Worm (Caenorhabditis elegans): Measurements from ENCODE around the gene ntp-1.

The ntp-1 gene

DNA sequence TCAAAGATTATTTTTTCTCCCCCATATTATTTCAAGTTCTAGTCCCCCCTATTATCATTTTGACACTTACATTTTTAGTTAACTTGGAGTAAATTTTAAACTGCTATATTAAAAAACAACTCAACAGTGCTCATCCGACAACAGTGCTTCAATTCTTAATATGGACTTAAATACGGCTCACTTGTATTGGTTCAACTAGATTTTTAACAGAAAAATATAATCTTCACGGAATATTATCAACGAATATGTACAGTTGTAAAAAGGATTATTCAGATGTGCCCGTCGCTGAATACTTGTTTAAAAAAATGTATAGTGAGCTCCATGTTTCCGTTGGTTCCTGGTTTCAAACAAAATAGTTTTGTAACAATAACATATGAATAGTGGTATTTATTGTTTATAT lies 5.7 kb upstream of the ntp-1 start:
- no peak for TF ChIP-seq nhr-28 (tag; optimal IDR thresholded peaks at IDR 0.05)
- no peak for TF ChIP-seq nhr-85 (tag)
- TF ChIP-seq lsy-2 (tag; optimal IDR thresholded peaks at IDR 0.05): no peak
- TF ChIP-seq sox-4 (tag; optimal IDR thresholded peaks at IDR 0.05): no peak

DNA sequence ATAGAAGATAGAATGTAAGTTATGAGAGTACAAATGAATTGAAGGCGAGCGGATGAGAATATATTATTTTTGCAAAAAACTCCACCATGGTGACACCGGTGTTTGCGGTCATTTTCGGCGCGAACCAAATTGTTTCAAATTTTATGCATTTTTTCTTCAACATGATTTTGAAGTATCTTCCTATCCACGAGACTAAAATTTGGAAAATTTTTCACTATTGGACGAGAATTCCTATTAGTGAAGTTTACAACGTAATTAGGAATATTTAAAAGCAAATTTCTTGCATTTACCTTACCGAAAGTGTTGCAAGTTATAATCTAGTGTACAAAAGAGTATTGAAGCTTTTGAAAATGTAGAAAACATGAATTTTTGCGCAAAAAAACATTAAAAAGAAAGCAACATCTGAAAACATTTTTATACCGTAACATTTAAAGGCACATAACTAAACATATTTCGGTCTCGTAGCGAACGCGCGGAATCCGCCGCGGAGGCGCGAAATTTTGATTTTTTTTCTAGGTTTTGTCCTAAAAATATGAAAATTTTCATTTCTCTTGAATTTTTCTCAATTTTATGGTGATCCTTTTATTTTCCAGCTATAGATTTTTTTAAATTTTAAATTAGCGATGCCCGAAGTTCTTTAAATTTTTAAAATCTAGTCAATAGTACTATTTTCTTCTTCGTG lies 2.0 kb upstream of the ntp-1 start, which contains the start of gene sgo-1:
Gene sgo-1, minus strand, starts transcription at position 51 of the 682 bp plus-strand sequence.
- TF ChIP-seq lin-35 (GFP tag; optimal IDR thresholded peaks at IDR 0.05) (no peak), grh-1 (GFP tag; IDR thresholded peaks at IDR 0.05) (no peak), blmp-1 (tag; optimal IDR thresholded peaks at IDR 0.05) (no peak), C16A3.4 (tag; optimal IDR thresholded peaks at IDR 0.05) (no peak), efl-1 (optimal IDR thresholded peaks at IDR 0.05) (peak; percentile 1 to 16), efl-1 (GFP tag; optimal IDR thresholded peaks at IDR 0.05 in 1 of 2) (no peak), pax-3 (tag; optimal IDR thresholded peaks at IDR 0.05) (no peak)

DNA sequence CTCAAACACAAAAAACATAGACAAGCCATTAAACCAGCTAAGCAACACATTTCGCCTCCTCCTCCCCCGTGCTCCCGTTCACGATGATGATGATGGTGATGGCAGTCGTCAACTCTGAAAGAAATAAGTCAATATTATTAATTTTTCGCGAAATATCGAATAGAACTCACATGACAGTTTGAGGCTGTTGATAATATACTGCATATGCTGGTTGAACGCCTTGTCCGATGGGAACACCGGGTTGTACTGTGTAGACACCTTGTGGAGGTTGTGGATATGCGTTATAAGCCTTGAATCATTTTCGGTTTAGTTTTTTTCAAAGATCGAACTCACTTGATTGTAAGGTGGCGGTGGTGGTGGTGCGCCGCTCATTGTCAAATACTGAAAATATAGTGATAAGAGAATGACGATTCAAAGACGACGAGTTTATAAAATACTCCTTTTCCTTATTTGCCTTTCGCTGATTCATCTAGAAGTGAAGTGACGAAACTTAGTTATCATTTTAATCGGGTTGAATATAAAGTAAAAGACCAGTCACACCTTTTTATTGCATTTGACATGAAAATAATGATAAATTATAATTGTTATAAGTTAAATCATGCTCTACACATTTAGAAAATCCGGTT lies 2.7 kb downstream of the ntp-1 start, which contains the start of gene C33H5.13:
Gene C33H5.13, minus strand, starts transcription at position 443 of the 626 bp plus-strand sequence.
- TF ChIP-seq efl-1 (optimal IDR thresholded peaks at IDR 0.05): peak in 1 of 2 experiments; percentile 6
- TF ChIP-seq efl-1 (GFP tag; optimal IDR thresholded peaks at IDR 0.05 in 1 of 2): peak in 1 of 2 experiments; percentile 56
- no peak for TF ChIP-seq vab-15 (tag; optimal IDR thresholded peaks at IDR 0.05)
- no peak for TF ChIP-seq grh-1 (GFP tag; IDR thresholded peaks at IDR 0.05)
- TF ChIP-seq unc-86 (tag; optimal IDR thresholded peaks at IDR 0.05): no peak
- TF ChIP-seq ets-5 (GFP tag; IDR thresholded peaks at IDR 0.05): no peak
- TF ChIP-seq fkh-8 (tag; optimal IDR thresholded peaks at IDR 0.05): no peak
- TF ChIP-seq elt-2 (tag; optimal IDR thresholded peaks at IDR 0.05): peak; percentile 34
- no peak for TF ChIP-seq unc-30 (tag; optimal IDR thresholded peaks at IDR 0.05)
- TF ChIP-seq rnt-1 (tag; optimal IDR thresholded peaks at IDR 0.05): no peak
- no peak for TF ChIP-seq ceh-82 (tag; optimal IDR thresholded peaks at IDR 0.05)
- TF ChIP-seq ceh-88 (GFP tag; IDR thresholded peaks at IDR 0.05): no peak
- no peak for TF ChIP-seq lin-13 (GFP tag; optimal IDR thresholded peaks at IDR 0.05)
- TF ChIP-seq pax-3 (tag; optimal IDR thresholded peaks at IDR 0.05): no peak
- TF ChIP-seq lin-35 (GFP tag; optimal IDR thresholded peaks at IDR 0.05): peak in 1 of 2 experiments; percentile 20
- no peak for TF ChIP-seq unc-62 (GFP tag; optimal IDR thresholded peaks at IDR 0.05)
- no peak for TF ChIP-seq lin-39 (tag; optimal IDR thresholded peaks at IDR 0.05)
- TF ChIP-seq tbx-2 (tag; optimal IDR thresholded peaks at IDR 0.05): no peak

DNA sequence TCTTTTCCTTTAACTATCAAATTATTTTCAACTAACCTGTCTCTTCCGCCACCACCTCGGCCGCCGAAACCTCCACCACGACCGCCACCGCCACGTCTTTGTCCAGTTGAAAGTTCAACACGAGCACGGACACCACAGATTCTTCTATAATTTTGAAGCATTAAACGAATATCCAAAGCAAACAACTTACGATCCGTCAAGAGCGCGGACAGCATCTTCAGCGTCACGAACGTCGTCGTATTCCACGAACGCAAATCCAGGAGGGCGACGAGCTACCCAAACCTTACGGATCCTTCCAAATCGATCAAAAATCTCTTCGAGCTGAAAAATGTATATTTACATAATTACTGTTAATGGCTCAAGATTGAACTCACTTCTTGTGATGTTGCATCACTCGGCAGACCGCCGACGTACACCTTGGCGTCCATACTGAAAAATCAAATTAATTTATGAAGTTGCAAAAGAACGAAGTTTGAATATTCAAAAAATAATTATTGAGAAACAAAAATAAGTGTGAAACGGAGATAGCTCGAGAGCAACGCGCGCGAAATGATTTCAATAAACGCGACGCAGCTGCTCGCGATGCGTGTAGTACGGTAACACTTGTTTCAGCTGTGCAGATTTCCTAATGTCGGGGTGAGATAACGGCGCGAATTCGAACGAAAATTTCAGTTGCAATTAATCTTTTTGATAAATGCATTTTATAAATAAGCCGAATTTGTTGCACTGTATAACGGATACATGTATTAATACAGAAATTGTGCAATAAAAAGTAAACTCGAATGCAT lies 3.6 kb downstream of the ntp-1 start, which contains the start of gene rsp-6:
Gene rsp-6, minus strand, starts transcription at position 429 of the 788 bp plus-strand sequence.
- peak; percentile 83 for TF ChIP-seq lin-13 (GFP tag; optimal IDR thresholded peaks at IDR 0.05)
- TF ChIP-seq nhr-77 (tag; optimal IDR thresholded peaks at IDR 0.05): peak; percentile 78
- TF ChIP-seq isw-1 (GFP tag; IDR thresholded peaks at IDR 0.05): peak; percentile 83
- TF ChIP-seq egl-13 (tag; optimal IDR thresholded peaks at IDR 0.05): peak; percentile 69
- TF ChIP-seq dpl-1 (GFP tag; optimal IDR thresholded peaks at IDR 0.05): peak; percentile 92 to 96 (median 94)
- no peak for TF ChIP-seq pqm-1 (tag; optimal IDR thresholded peaks at IDR 0.05)
- TF ChIP-seq fkh-10 (GFP tag; optimal IDR thresholded peaks at IDR 0.05): peak; percentile 67
- no peak for TF ChIP-seq sup-37 (GFP tag; optimal IDR thresholded peaks at IDR 0.05)
- TF ChIP-seq lin-15B (tag; optimal IDR thresholded peaks at IDR 0.05): peak; percentile 96
- no peak for TF ChIP-seq ceh-63 (GFP tag; optimal IDR thresholded peaks at IDR 0.05)
- TF ChIP-seq nhr-85 (tag): peak; percentile 89
- TF ChIP-seq nhr-11 (tag; optimal IDR thresholded peaks at IDR 0.05): peak; percentile 23
- peak; percentile 33 for TF ChIP-seq zip-4 (GFP tag; optimal IDR thresholded peaks at IDR 0.05)
- no peak for TF ChIP-seq nhr-76 (tag; optimal IDR thresholded peaks at IDR 0.05)
- no peak for TF ChIP-seq nhr-84 (tag; optimal IDR thresholded peaks at IDR 0.05)
- TF ChIP-seq ces-1 (GFP tag; optimal IDR thresholded peaks at IDR 0.05): no peak
- peak; percentile 95 to 98 for TF ChIP-seq lin-35 (GFP tag; optimal IDR thresholded peaks at IDR 0.05)
- peak; percentile 79 for TF ChIP-seq fkh-8 (tag; optimal IDR thresholded peaks at IDR 0.05)
- peak; percentile 69 for TF ChIP-seq F16B12.6 (tag; optimal IDR thresholded peaks at IDR 0.05)
- peak; percentile 85 for TF ChIP-seq nhr-20 (tag; optimal IDR thresholded peaks at IDR 0.05)
- TF ChIP-seq zag-1 (tag; optimal IDR thresholded peaks at IDR 0.05): no peak
- TF ChIP-seq grh-1 (GFP tag; IDR thresholded peaks at IDR 0.05): no peak
- TF ChIP-seq elt-2 (tag; optimal IDR thresholded peaks at IDR 0.05): peak; percentile 47
- peak; percentile 90 for TF ChIP-seq vab-15 (tag; optimal IDR thresholded peaks at IDR 0.05)
- peak; percentile 94 for TF ChIP-seq C16A3.4 (tag; optimal IDR thresholded peaks at IDR 0.05)
- TF ChIP-seq ama-1 (optimal IDR thresholded peaks at IDR 0.05): no peak
- TF ChIP-seq unc-130 (tag; optimal IDR thresholded peaks at IDR 0.05): peak; percentile 87
- peak; percentile 87 for TF ChIP-seq xbp-1 (tag; optimal IDR thresholded peaks at IDR 0.05)
